Worm (Caenorhabditis elegans) whole organism, L4 larva: ENCODE data around the gene ndub-2.

Experiments
- cey-2 ChIP-seq: sonication (generic microtip); optimal IDR thresholded peaks from 3 replicates; lab custom pipeline; 2017; ENCODE audit warnings: missing genetic modification characterization, mild to moderate bottlenecking, missing compliant biosample characterization, antibody characterized with exemption, borderline replicate concordance; ENCODE audit not compliant: insufficient read depth
- fkh-10 ChIP-seq: fragments of 150-350 bp; optimal IDR thresholded peaks from 2 replicates; lab custom pipeline; 2014; ENCODE audit warnings: missing biosample characterization, missing genetic modification reagents, missing genetic modification characterization
- lim-7 ChIP-seq: fragments of 200-800 bp; sonication (Bioruptor generic); IDR thresholded peaks from 2 replicates; pipeline ENCODE4 v1.3.6; 2022; ENCODE audit warnings: missing genetic modification characterization, missing compliant biosample characterization
- mxl-3 ChIP-seq: fragments of 200-800 bp; sonication (Bioruptor generic); optimal IDR thresholded peaks from 2 replicates; lab custom pipeline; 2018; ENCODE audit warnings: mild to moderate bottlenecking, missing genetic modification characterization, missing compliant biosample characterization
- nhr-10 ChIP-seq: fragments of 150-350 bp; optimal IDR thresholded peaks from 2 replicates; lab custom pipeline; 2014; ENCODE audit warnings: missing biosample characterization, missing genetic modification characterization
- nhr-11 ChIP-seq: fragments of 150-350 bp; optimal IDR thresholded peaks from 2 replicates; lab custom pipeline; 2014; ENCODE audit warnings: missing biosample characterization, missing genetic modification characterization
- nhr-28 ChIP-seq: fragments of 150-350 bp; optimal IDR thresholded peaks from 2 replicates; lab custom pipeline; 2014; ENCODE audit warnings: missing biosample characterization, missing genetic modification characterization
- nhr-77 ChIP-seq: fragments of 150-350 bp; optimal IDR thresholded peaks from 2 replicates; lab custom pipeline; 2014; ENCODE audit warnings: missing biosample characterization, missing genetic modification characterization
- set-16 ChIP-seq: fragments of 200-800 bp; sonication (Bioruptor generic); IDR thresholded peaks from 2 replicates; pipeline ENCODE4 v1.3.6; 2022; ENCODE audit warnings: missing genetic modification reagents, missing genetic modification characterization, missing compliant biosample characterization
- skn-1 ChIP-seq: fragments of 150-350 bp; optimal IDR thresholded peaks from 2 replicates; lab custom pipeline; 2014; ENCODE audit warnings: missing biosample characterization, missing genetic modification characterization
- tra-1 ChIP-seq: fragments of 200-800 bp; sonication (Bioruptor generic); IDR thresholded peaks from 2 replicates; pipeline ENCODE4 v1.3.6; 2022; ENCODE audit warnings: missing genetic modification reagents, missing genetic modification characterization, missing compliant biosample characterization
- unc-62 ChIP-seq, 3 experiments: fragments of 150-350 bp in 1 of 3; sonication (generic microtip); optimal IDR thresholded peaks in 2 of 3; peaks in 1 of 3; 1 replicate in 1 of 3; 2 replicates in 2 of 3; lab custom pipeline; 2014 to 2017; ENCODE audit warnings: missing biosample characterization in 3 of 3, missing genetic modification characterization in 3 of 3, missing genetic modification reagents in 3 of 3, missing genotype in 1 of 3

DNA sequence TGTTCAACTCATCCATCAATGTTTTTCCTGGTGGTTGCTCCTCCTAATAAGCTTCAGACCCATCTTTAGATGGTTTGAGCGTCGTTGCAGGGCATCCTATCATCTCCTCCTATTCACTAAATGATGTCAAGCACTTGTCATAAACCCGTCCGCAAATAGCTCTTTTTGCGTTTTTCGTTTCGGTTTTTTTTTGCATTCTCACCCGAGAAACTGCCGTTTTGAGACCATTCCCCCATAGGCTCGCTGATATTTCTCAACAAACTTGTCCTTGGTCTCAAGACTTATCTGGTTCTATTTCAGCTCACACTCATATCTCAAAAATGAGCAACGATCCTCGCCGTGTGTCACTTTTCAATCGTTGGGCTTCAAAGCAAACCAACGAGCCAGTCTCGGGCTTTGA, 35.8 kb upstream of the ndub-2 start, which contains the start of gene cal-2:
- TF ChIP-seq skn-1 (tag; lab: Kevin White, UChicago), result no peak
- no peak for TF ChIP-seq nhr-11 (tag; lab: Kevin White, UChicago)
- TF ChIP-seq nhr-10, result no peak
- TF ChIP-seq nhr-77 (tag; lab: Kevin White, UChicago), result no peak
- no peak for TF ChIP-seq tra-1 (GFP tag; lab: Robert Waterston, UW)
- TF ChIP-seq unc-62 (GFP tag; optimal IDR thresholded peaks at IDR 0.05 in 1 of 2; lab: Kevin White, UChicago), result no peak
- TF ChIP-seq unc-62 (tag; optimal IDR thresholded peaks at IDR 0.05; lab: Kevin White, UChicago), result no peak
- TF ChIP-seq lim-7 (GFP tag; lab: Robert Waterston, UW), result no peak
- no peak for TF ChIP-seq mxl-3
- no peak for TF ChIP-seq fkh-10
- TF ChIP-seq cey-2 (tag; lab: Kevin White, UChicago), result no peak
- TF ChIP-seq set-16 (GFP tag; lab: Robert Waterston, UW), result no peak
- TF ChIP-seq nhr-28, result no peak
